Worm (Caenorhabditis elegans): ENCODE data around the gene his-69.

The his-69 gene

DNA sequence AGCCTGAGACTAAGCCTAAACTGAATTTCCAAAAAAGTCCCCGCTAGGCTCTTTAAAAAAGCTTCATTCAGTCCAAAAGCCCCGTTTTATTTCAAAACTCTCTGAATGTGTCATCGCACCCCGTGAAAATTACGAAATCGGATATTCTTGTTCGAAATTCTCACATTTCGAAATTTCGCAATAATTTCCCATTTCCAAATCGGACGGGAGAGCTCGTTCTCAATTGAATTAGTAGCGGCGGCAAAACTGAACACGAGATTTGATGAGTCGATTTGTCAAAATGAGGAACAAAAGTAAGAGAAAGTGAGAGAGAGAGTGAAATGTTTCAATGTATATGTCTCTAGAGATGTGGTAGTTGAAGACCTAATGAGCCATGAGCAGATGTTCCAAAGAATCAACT lies 23.6 kb downstream of the his-69 start:
- TF ChIP-seq mep-1 (tag; optimal IDR thresholded peaks at IDR 0.05) (no peak), ces-1 (GFP tag; optimal IDR thresholded peaks at IDR 0.05) (peak; percentile 94)

DNA sequence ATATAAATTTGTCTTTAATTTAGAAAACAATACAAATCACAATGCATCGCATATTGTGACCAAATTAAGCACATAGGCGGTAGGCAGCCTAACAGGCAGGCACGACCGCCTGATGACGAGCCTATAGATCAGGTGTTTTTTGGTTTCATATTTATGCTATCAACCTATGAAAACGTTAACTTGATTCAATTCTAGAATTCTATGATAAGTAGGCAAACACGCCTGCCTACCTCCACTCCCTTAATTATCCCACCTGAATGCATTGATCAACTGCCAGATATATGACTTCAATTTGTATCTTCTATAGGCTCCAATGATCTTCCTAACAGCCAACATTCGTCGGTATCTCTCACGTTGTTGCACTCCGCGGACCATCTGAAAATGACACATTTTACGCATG lies 27.7 kb downstream of the his-69 start:
- no peak for TF ChIP-seq mab-5 (tag; optimal IDR thresholded peaks at IDR 0.05)
- no peak for TF ChIP-seq unc-39 (tag; optimal IDR thresholded peaks at IDR 0.05)
- TF ChIP-seq nhr-12 (tag; optimal IDR thresholded peaks at IDR 0.05), result no peak
- no peak for TF ChIP-seq nhr-76 (tag; optimal IDR thresholded peaks at IDR 0.05)
- TF ChIP-seq unc-62 (GFP tag; optimal IDR thresholded peaks at IDR 0.05), result no peak
- no peak for TF ChIP-seq nhr-237 (tag; optimal IDR thresholded peaks at IDR 0.05)
- no peak for TF ChIP-seq mep-1 (tag; optimal IDR thresholded peaks at IDR 0.05)
- TF ChIP-seq zip-8 (tag; optimal IDR thresholded peaks at IDR 0.05), result no peak
- TF ChIP-seq ceh-43 (GFP tag; optimal IDR thresholded peaks at IDR 0.05), result no peak
- TF ChIP-seq flh-1 (GFP tag; optimal IDR thresholded peaks at IDR 0.05), result no peak
- TF ChIP-seq pha-4 (tag; optimal IDR thresholded peaks at IDR 0.05), result no peak
- TF ChIP-seq tbx-8 (GFP tag; optimal IDR thresholded peaks at IDR 0.05), result no peak
- no peak for TF ChIP-seq sptf-1 (tag; optimal IDR thresholded peaks at IDR 0.05)
- TF ChIP-seq blmp-1 (tag; optimal IDR thresholded peaks at IDR 0.05), result no peak
- no peak for TF ChIP-seq mls-2 (tag; optimal IDR thresholded peaks at IDR 0.05)
- no peak for TF ChIP-seq bed-3 (GFP tag; optimal IDR thresholded peaks at IDR 0.05)
- TF ChIP-seq nhr-28 (tag; optimal IDR thresholded peaks at IDR 0.05), result no peak
- no peak for TF ChIP-seq nhr-2 (tag; optimal IDR thresholded peaks at IDR 0.05)
- TF ChIP-seq hlh-1 (tag; optimal IDR thresholded peaks at IDR 0.05), result no peak
- no peak for TF ChIP-seq elt-1 (tag; optimal IDR thresholded peaks at IDR 0.05; ENCODE audit: borderline replicate concordance, insufficient read depth)

- peak; percentile 86 for TF ChIP-seq ces-1 (GFP tag; optimal IDR thresholded peaks at IDR 0.05)
- TF ChIP-seq sptf-1 (tag; optimal IDR thresholded peaks at IDR 0.05), result no peak
Measured at ce11 chrIII:4028061-4028460, 30.5 kb downstream of the his-69 start, which contains the start of gene T02C12.5. TSS of gene T02C12.5 (minus strand) at chrIII:4028161.

- TF ChIP-seq ceh-39 (tag; optimal IDR thresholded peaks at IDR 0.05) (no peak), elt-1 (tag; optimal IDR thresholded peaks at IDR 0.05; ENCODE audit: borderline replicate concordance, insufficient read depth) (no peak), M03D4.4 (tag; optimal IDR thresholded peaks at IDR 0.05) (no peak), lin-32 (GFP tag; optimal IDR thresholded peaks at IDR 0.05) (no peak), zip-8 (tag; optimal IDR thresholded peaks at IDR 0.05) (no peak), unc-62 (GFP tag; optimal IDR thresholded peaks at IDR 0.05) (no peak), mls-2 (tag; optimal IDR thresholded peaks at IDR 0.05) (no peak), ztf-11 (tag; optimal IDR thresholded peaks at IDR 0.05) (no peak)
Measured at ce11 chrIII:4021866-4022265, 36.7 kb downstream of the his-69 start, which contains the start of gene tftc-5. TSS of gene tftc-5 (plus strand) at chrIII:4022166.

- TF ChIP-seq sptf-1 (tag; optimal IDR thresholded peaks at IDR 0.05), result peak; percentile 26
- TF ChIP-seq ceh-39 (tag; optimal IDR thresholded peaks at IDR 0.05), result peak; percentile 62
- no peak for TF ChIP-seq mab-5 (tag; optimal IDR thresholded peaks at IDR 0.05)
- peak; percentile 66 for TF ChIP-seq ces-1 (GFP tag; optimal IDR thresholded peaks at IDR 0.05)
- peak; percentile 77 for TF ChIP-seq mep-1 (tag; optimal IDR thresholded peaks at IDR 0.05)
- TF ChIP-seq lsy-2 (tag; optimal IDR thresholded peaks at IDR 0.05), result peak; percentile 97
- peak; percentile 37 for TF ChIP-seq pha-4 (tag; optimal IDR thresholded peaks at IDR 0.05)
- TF ChIP-seq nhr-237 (tag; optimal IDR thresholded peaks at IDR 0.05), result peak; percentile 44
- peak; percentile 38 for TF ChIP-seq lin-13 (tag; optimal IDR thresholded peaks at IDR 0.05)
- TF ChIP-seq snpc-4 (tag; optimal IDR thresholded peaks at IDR 0.05), result no peak
- no peak for TF ChIP-seq unc-120 (tag; optimal IDR thresholded peaks at IDR 0.05; ENCODE audit: poor library complexity, severe bottlenecking)
- TF ChIP-seq elt-3 (tag; optimal IDR thresholded peaks at IDR 0.05), result no peak
Measured at ce11 chrIII:4019801-4020200, 38.7 kb downstream of the his-69 start, which contains the start of gene snpc-3.4. TSS of gene snpc-3.4 (plus strand) at chrIII:4020037.

Measured in whole organism, mixed stage, embryonic.